Worm (Caenorhabditis elegans): ENCODE data around the gene hmg-5.

- TF ChIP-seq hnd-1 (tag; optimal IDR thresholded peaks at IDR 0.05): no peak
- no peak for TF ChIP-seq ets-7 (tag; optimal IDR thresholded peaks at IDR 0.05)
- TF ChIP-seq ama-1 (optimal IDR thresholded peaks at IDR 0.05): no peak
- TF ChIP-seq pes-1 (GFP tag; IDR thresholded peaks at IDR 0.05): no peak
- TF ChIP-seq tbx-37 (GFP tag; conservative IDR thresholded peaks at IDR 0.05): no peak
- no peak for TF ChIP-seq F13C5.2 (tag; optimal IDR thresholded peaks at IDR 0.05)
- TF ChIP-seq scrt-1 (GFP tag; IDR thresholded peaks at IDR 0.05): no peak
Measured at ce11 chrIV:7605413-7605812, 40.6 kb downstream of the hmg-5 start.

All from whole organism, early embryonic.